Worm (Caenorhabditis elegans) whole organism, L4 larva: ENCODE data around the gene dod-17.

Source experiments
- Y48G9A.11 ChIP-seq: fragments of 200-800 bp; sonication (Bioruptor generic); IDR thresholded peaks from 2 replicates; pipeline ENCODE4 v1.3.6; 2022; ENCODE audit warnings: missing genetic modification reagents, missing genetic modification characterization, missing compliant biosample characterization
- dmd-8 ChIP-seq: fragments of 200-800 bp; sonication (Bioruptor generic); IDR thresholded peaks from 2 replicates; pipeline ENCODE4 v1.3.6; 2022; ENCODE audit warnings: missing genetic modification characterization, missing compliant biosample characterization
- nhr-10 ChIP-seq: fragments of 150-350 bp; optimal IDR thresholded peaks from 2 replicates; lab custom pipeline; 2014; ENCODE audit warnings: missing biosample characterization, missing genetic modification characterization
- nhr-11 ChIP-seq: fragments of 150-350 bp; optimal IDR thresholded peaks from 2 replicates; lab custom pipeline; 2014; ENCODE audit warnings: missing biosample characterization, missing genetic modification characterization
- nhr-237 ChIP-seq: sonication (generic microtip); optimal IDR thresholded peaks from 2 replicates; lab custom pipeline; 2017; ENCODE audit warnings: missing biosample characterization, missing genetic modification characterization
- nhr-25 ChIP-seq: sonication (generic microtip); optimal IDR thresholded peaks from 2 replicates; lab custom pipeline; 2017; ENCODE audit warnings: missing genetic modification characterization, mild to moderate bottlenecking, missing compliant biosample characterization, antibody characterized with exemption, moderate library complexity, borderline replicate concordance; ENCODE audit not compliant: insufficient read depth
- skn-1 ChIP-seq: fragments of 150-350 bp; optimal IDR thresholded peaks from 2 replicates; lab custom pipeline; 2014; ENCODE audit warnings: missing biosample characterization, missing genetic modification characterization
- unc-130 ChIP-seq: sonication (generic microtip); optimal IDR thresholded peaks from 2 replicates; lab custom pipeline; 2016; ENCODE audit warnings: missing genetic modification reagents, missing genetic modification characterization, missing compliant biosample characterization
- ztf-7 ChIP-seq: fragments of 150-350 bp; optimal IDR thresholded peaks from 2 replicates; lab custom pipeline; 2014; ENCODE audit warnings: missing biosample characterization, missing genetic modification characterization

DNA sequence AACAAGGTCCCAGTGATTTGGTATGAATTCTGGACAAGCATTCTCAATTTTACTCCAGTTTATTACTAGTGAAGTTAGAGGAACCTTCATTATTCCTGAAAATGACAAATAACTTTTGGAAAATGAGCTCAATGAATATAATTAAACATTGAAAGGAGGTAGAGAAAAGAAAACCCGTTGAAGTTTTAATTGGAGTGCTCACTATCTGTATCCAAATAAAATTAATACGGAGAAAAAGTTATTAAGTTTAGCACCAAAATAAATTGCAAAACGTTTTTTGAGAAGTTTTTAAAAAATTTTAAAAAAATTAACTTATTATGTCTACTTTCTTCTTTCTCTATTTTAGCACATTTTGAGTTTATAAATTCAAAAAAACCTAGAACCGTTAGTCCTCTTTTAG is 29.6 kb upstream of the dod-17 start, which contains the start of gene F55G11.1:
- TF ChIP-seq nhr-10 (tag; lab: Kevin White, UChicago) (no peak), ztf-7 (no peak), dmd-8 (GFP tag; lab: Robert Waterston, UW) (no peak), skn-1 (no peak), nhr-11 (tag; lab: Kevin White, UChicago) (no peak), nhr-237 (tag; lab: Kevin White, UChicago) (no peak), nhr-25 (no peak), Y48G9A.11 (GFP tag; lab: Robert Waterston, UW) (no peak), unc-130 (GFP tag; lab: Kevin White, UChicago) (no peak)
